Fruit fly (Drosophila melanogaster) whole organism, embryonic: ENCODE data around the gene CG34453.

Experiments
- CG10543 ChIP-seq: fragments of 200-800 bp; sonication (Bioruptor generic); optimal IDR thresholded peaks from 3 replicates; lab custom pipeline; 2017; ENCODE audit warnings: missing biosample characterization, mild to moderate bottlenecking, missing genetic modification characterization, moderate library complexity
- CG10654 ChIP-seq: fragments of 200-800 bp; sonication (Bioruptor generic); optimal IDR thresholded peaks from 2 replicates; lab custom pipeline; 2016; ENCODE audit warnings: missing biosample characterization, missing genetic modification characterization
- CG11504 ChIP-seq: fragments of 200-800 bp; sonication (Bioruptor generic); optimal IDR thresholded peaks from 3 replicates; lab custom pipeline; 2019; ENCODE audit warnings: missing biosample characterization, mild to moderate bottlenecking, missing genetic modification characterization, moderate library complexity
- CG12219 ChIP-seq: fragments of 200-800 bp; sonication (Bioruptor generic); optimal IDR thresholded peaks from 3 replicates; lab custom pipeline; 2018; ENCODE audit warnings: missing biosample characterization, mild to moderate bottlenecking, missing genetic modification characterization
- CG13624 ChIP-seq: fragments of 200-800 bp; sonication (Bioruptor generic); optimal IDR thresholded peaks from 2 replicates; lab custom pipeline; 2016; ENCODE audit warnings: missing biosample characterization, missing genetic modification characterization
- CG14667 ChIP-seq: fragments of 200-800 bp; sonication (Bioruptor generic); IDR thresholded peaks from 2 replicates; pipeline ENCODE4 v1.3.6; 2022; ENCODE audit warnings: missing biosample characterization, missing genetic modification characterization
- CG14710 ChIP-seq: fragments of 200-800 bp; sonication (Bioruptor generic); optimal IDR thresholded peaks from 3 replicates; lab custom pipeline; 2019; ENCODE audit warnings: missing biosample characterization, mild to moderate bottlenecking, missing genetic modification characterization, moderate library complexity
- CG15601 ChIP-seq: fragments of 200-800 bp; sonication (Bioruptor generic); optimal IDR thresholded peaks from 3 replicates; lab custom pipeline; 2019; ENCODE audit warnings: missing biosample characterization, mild to moderate bottlenecking, missing genetic modification characterization, moderate library complexity
- CG1647 ChIP-seq: fragments of 200-800 bp; sonication (Bioruptor generic); optimal IDR thresholded peaks from 3 replicates; lab custom pipeline; 2016; ENCODE audit warnings: missing biosample characterization, missing genetic modification characterization
- CG16779 ChIP-seq: fragments of 200-800 bp; sonication (Bioruptor generic); IDR thresholded peaks from 2 replicates; pipeline ENCODE4 v1.3.6; 2022; ENCODE audit warnings: missing biosample characterization, missing genetic modification characterization
- CG16815 ChIP-seq: fragments of 200-800 bp; sonication (Bioruptor generic); optimal IDR thresholded peaks from 3 replicates; lab custom pipeline; 2017; ENCODE audit warnings: missing biosample characterization, mild to moderate bottlenecking, missing genetic modification characterization
- CG16863 ChIP-seq: fragments of 200-800 bp; sonication (Bioruptor generic); optimal IDR thresholded peaks from 3 replicates; lab custom pipeline; 2016; ENCODE audit warnings: missing biosample characterization, missing genetic modification characterization
- CG17328 ChIP-seq: fragments of 200-800 bp; sonication (Bioruptor generic); IDR thresholded peaks from 2 replicates; pipeline ENCODE4 v1.3.6; 2022; ENCODE audit warnings: missing biosample characterization, missing genetic modification characterization
- CG17829 ChIP-seq: fragments of 200-800 bp; optimal IDR thresholded peaks from 2 replicates; lab custom pipeline; 2019; ENCODE audit warnings: missing biosample characterization, mild to moderate bottlenecking, missing genetic modification characterization, moderate library complexity
- CG18011 ChIP-seq: fragments of 200-800 bp; sonication (Bioruptor generic); optimal IDR thresholded peaks from 2 replicates; lab custom pipeline; 2017; ENCODE audit warnings: missing biosample characterization, missing genetic modification characterization, mild to moderate bottlenecking, moderate library complexity, missing genotype
- CG18599 ChIP-seq: fragments of 200-800 bp; sonication (Bioruptor generic); optimal IDR thresholded peaks from 3 replicates; lab custom pipeline; 2017; ENCODE audit warnings: missing biosample characterization, missing genetic modification characterization, mild to moderate bottlenecking, moderate library complexity, missing genetic modification reagents
- CG2116 ChIP-seq: fragments of 200-800 bp; sonication (Bioruptor generic); optimal IDR thresholded peaks from 3 replicates; lab custom pipeline; 2018; ENCODE audit warnings: missing biosample characterization, mild to moderate bottlenecking, missing genetic modification characterization
- CG30403 ChIP-seq: fragments of 200-800 bp; sonication (Bioruptor generic); optimal IDR thresholded peaks from 3 replicates; lab custom pipeline; 2016; ENCODE audit warnings: missing biosample characterization, missing genetic modification characterization
- CG31224 ChIP-seq: fragments of 200-800 bp; sonication (Bioruptor generic); IDR thresholded peaks from 2 replicates; pipeline ENCODE4 v1.3.6; 2022; ENCODE audit warnings: missing biosample characterization, missing genetic modification characterization
- CG31388 ChIP-seq: fragments of 200-800 bp; sonication (Bioruptor generic); optimal IDR thresholded peaks from 2 replicates; lab custom pipeline; 2016; ENCODE audit warnings: missing biosample characterization, missing genetic modification characterization
- CG34376 ChIP-seq: fragments of 200-800 bp; sonication (Bioruptor generic); optimal IDR thresholded peaks from 2 replicates; lab custom pipeline; 2018; ENCODE audit warnings: missing biosample characterization, mild to moderate bottlenecking, missing genetic modification characterization
- CG5180 ChIP-seq: fragments of 200-800 bp; sonication (Bioruptor generic); optimal IDR thresholded peaks from 3 replicates; lab custom pipeline; 2017; ENCODE audit warnings: missing biosample characterization, missing genetic modification characterization, mild to moderate bottlenecking, moderate library complexity, missing genetic modification reagents
- CG6765 ChIP-seq: fragments of 200-800 bp; sonication (Bioruptor generic); optimal IDR thresholded peaks from 3 replicates; lab custom pipeline; 2017; ENCODE audit warnings: missing biosample characterization, mild to moderate bottlenecking, missing genetic modification characterization
- CG7357 ChIP-seq: fragments of 200-800 bp; sonication (Bioruptor generic); IDR thresholded peaks from 3 replicates; pipeline ENCODE4 v1.3.6; 2022; ENCODE audit warnings: missing biosample characterization, missing genetic modification characterization
- CG8944 ChIP-seq: fragments of 200-800 bp; sonication (Bioruptor generic); optimal IDR thresholded peaks from 3 replicates; lab custom pipeline; 2016; ENCODE audit warnings: missing biosample characterization, missing genetic modification characterization
- CG9215 ChIP-seq: fragments of 200-800 bp; sonication (Bioruptor generic); IDR thresholded peaks from 2 replicates; pipeline ENCODE4 v1.3.6; 2022; ENCODE audit warnings: missing biosample characterization, missing genetic modification characterization
- D19B ChIP-seq: fragments of 200-800 bp; sonication (Bioruptor generic); optimal IDR thresholded peaks from 2 replicates; lab custom pipeline; 2017; ENCODE audit warnings: missing biosample characterization, mild to moderate bottlenecking, missing genetic modification characterization
- Dll ChIP-seq: fragments of 200-800 bp; sonication (Bioruptor generic); IDR thresholded peaks from 4 replicates; pipeline ENCODE4 v1.3.6; 2022; ENCODE audit warnings: missing biosample characterization, missing genetic modification characterization; ENCODE audit not compliant: partially characterized antibody
- Dp ChIP-seq: fragments of 200-800 bp; sonication (Bioruptor generic); optimal IDR thresholded peaks from 2 replicates; lab custom pipeline; 2018; ENCODE audit warnings: missing biosample characterization, mild to moderate bottlenecking, missing genetic modification characterization, moderate library complexity
- Drgx ChIP-seq: fragments of 200-800 bp; sonication (Bioruptor generic); IDR thresholded peaks from 2 replicates; pipeline ENCODE4 v1.3.6; 2022; ENCODE audit warnings: missing biosample characterization, missing genetic modification characterization
- Lpt ChIP-seq: fragments of >200 bp; optimal IDR thresholded peaks from 2 replicates; lab custom pipeline; 2018; ENCODE audit warnings: missing biosample characterization, missing genetic modification characterization
- MTF-1 ChIP-seq: fragments of 200-800 bp; sonication (Bioruptor generic); optimal IDR thresholded peaks from 2 replicates; lab custom pipeline; 2018; ENCODE audit warnings: missing biosample characterization, mild to moderate bottlenecking, missing genetic modification characterization, borderline replicate concordance
- aop ChIP-seq: fragments of 200-800 bp; sonication (Bioruptor generic); IDR thresholded peaks from 2 replicates; pipeline ENCODE4 v1.3.6; 2022; ENCODE audit warnings: missing biosample characterization, missing genetic modification characterization
- cg ChIP-seq: fragments of 200-800 bp; sonication (Bioruptor generic); optimal IDR thresholded peaks from 3 replicates; lab custom pipeline; 2019; ENCODE audit warnings: missing biosample characterization, mild to moderate bottlenecking, missing genetic modification characterization, moderate library complexity
- chinmo ChIP-seq: fragments of 200-800 bp; sonication (Bioruptor generic); IDR thresholded peaks from 4 replicates; pipeline ENCODE4 v1.3.6; 2022; ENCODE audit warnings: missing biosample characterization, missing genetic modification characterization; ENCODE audit not compliant: partially characterized antibody
- dmrt99B ChIP-seq: fragments of 200-800 bp; sonication (Bioruptor generic); optimal IDR thresholded peaks from 2 replicates; lab custom pipeline; 2018; ENCODE audit warnings: missing biosample characterization, mild to moderate bottlenecking, missing genetic modification characterization, moderate library complexity
- fd3F ChIP-seq: fragments of 200-800 bp; sonication (Bioruptor generic); optimal IDR thresholded peaks from 2 replicates; lab custom pipeline; 2018; ENCODE audit warnings: missing biosample characterization, mild to moderate bottlenecking, missing genetic modification characterization, moderate library complexity
- fd96Cb ChIP-seq: fragments of 200-800 bp; sonication (Bioruptor generic); optimal IDR thresholded peaks from 2 replicates; lab custom pipeline; 2018; ENCODE audit warnings: missing biosample characterization, mild to moderate bottlenecking, missing genetic modification characterization, moderate library complexity
- gcm2 ChIP-seq: fragments of 200-800 bp; sonication (Bioruptor generic); optimal IDR thresholded peaks from 2 replicates; lab custom pipeline; 2016; ENCODE audit warnings: missing biosample characterization, missing genetic modification characterization
- grn ChIP-seq: fragments of 200-800 bp; sonication (Bioruptor generic); optimal IDR thresholded peaks from 3 replicates; lab custom pipeline; 2017; ENCODE audit warnings: missing biosample characterization, missing genetic modification characterization
- nerfin-1 ChIP-seq: fragments of 200-800 bp; sonication (Bioruptor generic); optimal IDR thresholded peaks from 3 replicates; lab custom pipeline; 2019; ENCODE audit warnings: missing biosample characterization, mild to moderate bottlenecking, missing genetic modification characterization, moderate library complexity
- p53 ChIP-seq: fragments of 200-800 bp; sonication (Bioruptor generic); optimal IDR thresholded peaks from 2 replicates; lab custom pipeline; 2016; ENCODE audit warnings: missing biosample characterization, missing genetic modification characterization
- peb ChIP-seq: fragments of 200-800 bp; sonication (Bioruptor generic); IDR thresholded peaks from 2 replicates; pipeline ENCODE4 v1.3.6; 2022; ENCODE audit warnings: missing biosample characterization, missing genetic modification characterization
- rib ChIP-seq: fragments of 200-800 bp; sonication (Bioruptor generic); IDR thresholded peaks from 2 replicates; pipeline ENCODE4 v1.3.6; 2022; ENCODE audit warnings: missing biosample characterization, missing genetic modification characterization
- row ChIP-seq: fragments of 200-800 bp; sonication (Bioruptor generic); IDR thresholded peaks from 3 replicates; pipeline ENCODE4 v1.3.6; 2022; ENCODE audit warnings: missing biosample characterization, missing genetic modification characterization
- stc ChIP-seq: fragments of 200-800 bp; sonication (Bioruptor generic); IDR thresholded peaks from 2 replicates; pipeline ENCODE4 v1.3.6; 2022; ENCODE audit warnings: missing biosample characterization, missing genetic modification characterization
- tna ChIP-seq: fragments of 200-800 bp; sonication (Bioruptor generic); IDR thresholded peaks from 2 replicates; pipeline ENCODE4 v1.3.6; 2022; ENCODE audit warnings: missing biosample characterization, missing genetic modification characterization; ENCODE audit not compliant: partially characterized antibody
- twi ChIP-seq: fragments of 200-800 bp; optimal IDR thresholded peaks from 2 replicates; lab custom pipeline; 2019; ENCODE audit warnings: missing biosample characterization, mild to moderate bottlenecking, missing genetic modification characterization, moderate library complexity
- vvl ChIP-seq: fragments of 200-800 bp; sonication (Bioruptor generic); IDR thresholded peaks from 2 replicates; pipeline ENCODE4 v1.3.6; 2022; ENCODE audit warnings: missing biosample characterization, missing genetic modification characterization
- z ChIP-seq: fragments of 200-800 bp; sonication (Bioruptor generic); IDR thresholded peaks from 3 replicates; pipeline ENCODE4 v1.3.6; 2022; ENCODE audit warnings: missing biosample characterization, missing genetic modification characterization

CG34453 gene

dm6 chr3L:276736-277487 is 43.8 kb upstream of the CG34453 start, which contains the start of gene RhoGEF3 (continued):
- TF ChIP-seq Dp (no peak), D19B (GFP tag; lab: Kevin White, UChicago) (no peak), CG15601 (no peak), CG18599 (no peak), CG12219 (GFP tag; lab: Kevin White, UChicago) (no peak), gcm2 (no peak), CG11504 (peak; percentile 99), vvl (GFP tag; lab: Robert Waterston, UW) (no peak), row (no peak), CG17328 (no peak), fd3F (GFP tag; lab: Kevin White, UChicago) (no peak), dmrt99B (tag; lab: Kevin White, UChicago) (no peak), z (GFP tag; lab: Robert Waterston, UW) (no peak), CG31388 (GFP tag; lab: Kevin White, UChicago) (no peak), CG16779 (no peak), Dll (no peak), Drgx (GFP tag; lab: Robert Waterston, UW) (no peak), grn (no peak), CG9215 (GFP tag; lab: Robert Waterston, UW) (no peak), fd96Cb (no peak), CG2116 (GFP tag; lab: Kevin White, UChicago) (no peak), CG13624 (GFP tag; lab: Kevin White, UChicago) (no peak), CG10654 (no peak), CG18011 (no peak), twi (tag; lab: Kevin White, UChicago) (peak; percentile 79), rib (GFP tag; lab: Robert Waterston, UW) (no peak), p53 (GFP tag; lab: Kevin White, UChicago) (no peak), MTF-1 (GFP tag; lab: Kevin White, UChicago) (no peak), CG7357 (GFP tag; lab: Robert Waterston, UW) (no peak), nerfin-1 (tag; lab: Kevin White, UChicago) (peak; percentile 50), CG5180 (GFP tag; lab: Kevin White, UChicago) (peak; percentile 93), stc (GFP tag; lab: Robert Waterston, UW) (no peak), CG30403 (GFP tag; lab: Kevin White, UChicago) (no peak), CG16863 (GFP tag; lab: Kevin White, UChicago) (no peak), CG1647 (GFP tag; lab: Kevin White, UChicago) (no peak), Lpt (GFP tag; lab: Kevin White, UChicago) (no peak), peb (GFP tag; lab: Robert Waterston, UW) (no peak), CG8944 (GFP tag; lab: Kevin White, UChicago) (no peak), CG16815 (GFP tag; lab: Kevin White, UChicago) (no peak), chinmo (GFP tag; lab: Robert Waterston, UW) (0 out of 4 replicates have a peak, but pooled peaks have one; percentile 45), cg (GFP tag; lab: Kevin White, UChicago) (peak; percentile 46), CG6765 (no peak), aop (GFP tag; lab: Robert Waterston, UW) (no peak), CG17829 (tag; lab: Kevin White, UChicago) (no peak), CG10543 (GFP tag; lab: Kevin White, UChicago) (no peak), CG31224 (GFP tag; lab: Robert Waterston, UW) (no peak), tna (GFP tag; lab: Robert Waterston, UW) (no peak), CG34376 (GFP tag; lab: Kevin White, UChicago) (no peak), CG14710 (tag; lab: Kevin White, UChicago) (no peak), CG14667 (no peak)
